Worm (Caenorhabditis elegans): Measurements from ENCODE around the gene C01B10.9.

Gene C01B10.9

ce11 chrIV:6585397-6585921 lies 46.6 kb upstream of the C01B10.9 start, which contains the start of the genes F38A5.2 and dnj-11:
F38A5.2 (minus strand) TSS chrIV:6585400.
dnj-11 (plus strand) TSS chrIV:6585871.
- TF ChIP-seq nfya-1 (tag; optimal IDR thresholded peaks at IDR 0.05) (peak; percentile 48), unc-86 (tag; optimal IDR thresholded peaks at IDR 0.05) (no peak), pag-3 (tag; optimal IDR thresholded peaks at IDR 0.05; ENCODE audit: borderline replicate concordance) (no peak), pha-4 (tag; optimal IDR thresholded peaks at IDR 0.05) (no peak), nhr-11 (tag; optimal IDR thresholded peaks at IDR 0.05) (no peak), sox-4 (tag; optimal IDR thresholded peaks at IDR 0.05) (no peak), hlh-6 (tag; optimal IDR thresholded peaks at IDR 0.05) (no peak), tbx-7 (tag; optimal IDR thresholded peaks at IDR 0.05) (no peak), pax-1 (tag; optimal IDR thresholded peaks at IDR 0.05) (peak; percentile 71), ceh-45 (GFP tag; IDR thresholded peaks at IDR 0.05) (no peak), C08G9.2 (tag; optimal IDR thresholded peaks at IDR 0.05) (no peak), ceh-22 (tag; optimal IDR thresholded peaks at IDR 0.05) (no peak), K09A11.1 (tag; optimal IDR thresholded peaks at IDR 0.05; ENCODE audit: insufficient read depth) (no peak), ceh-6 (GFP tag; optimal IDR thresholded peaks at IDR 0.05) (no peak), pha-2 (tag; optimal IDR thresholded peaks at IDR 0.05) (no peak), ceh-2 (tag; optimal IDR thresholded peaks at IDR 0.05) (no peak), elt-4 (tag; optimal IDR thresholded peaks at IDR 0.05) (no peak), fkh-6 (tag; optimal IDR thresholded peaks at IDR 0.05) (no peak), ceh-19 (GFP tag; optimal IDR thresholded peaks at IDR 0.05) (no peak), ceh-31 (tag; optimal IDR thresholded peaks at IDR 0.05) (peak; percentile 72), odd-2 (tag; optimal IDR thresholded peaks at IDR 0.05) (no peak), hlh-13 (GFP tag; optimal IDR thresholded peaks at IDR 0.05) (no peak), dmd-4 (tag; optimal IDR thresholded peaks at IDR 0.05; ENCODE audit: borderline replicate concordance) (no peak), hlh-30 (tag; optimal IDR thresholded peaks at IDR 0.05; ENCODE audit: insufficient read depth) (peak; percentile 14), F13H6.1 (tag; optimal IDR thresholded peaks at IDR 0.05) (no peak), ama-1 (optimal IDR thresholded peaks at IDR 0.05) (no peak), pqm-1 (tag; optimal IDR thresholded peaks at IDR 0.05) (no peak), elt-2 (tag; optimal IDR thresholded peaks at IDR 0.05) (no peak), ceh-34 (tag; optimal IDR thresholded peaks at IDR 0.05) (peak; percentile 26), npax-4 (tag; optimal IDR thresholded peaks at IDR 0.05) (no peak), T23F11.4 (GFP tag; optimal IDR thresholded peaks at IDR 0.05) (no peak), unc-3 (GFP tag; conservative IDR thresholded peaks at IDR 0.05) (no peak), unc-3 (tag; optimal IDR thresholded peaks at IDR 0.05) (no peak), ceh-48 (tag; optimal IDR thresholded peaks at IDR 0.05) (no peak), lim-6 (tag; optimal IDR thresholded peaks at IDR 0.05) (no peak), sox-2 (GFP tag; IDR thresholded peaks at IDR 0.05) (no peak), tbx-2 (tag; optimal IDR thresholded peaks at IDR 0.05) (peak; percentile 33), hlh-15 (tag; optimal IDR thresholded peaks at IDR 0.05) (no peak), nhr-232 (tag; optimal IDR thresholded peaks at IDR 0.05) (no peak), rnt-1 (tag; optimal IDR thresholded peaks at IDR 0.05) (peak; percentile 55), lin-11 (tag; optimal IDR thresholded peaks at IDR 0.05) (no peak), zip-5 (tag; optimal IDR thresholded peaks at IDR 0.05) (no peak), unc-55 (GFP tag; optimal IDR thresholded peaks at IDR 0.05) (peak; percentile 27), hlh-8 (tag; optimal IDR thresholded peaks at IDR 0.05) (no peak), fkh-10 (GFP tag; optimal IDR thresholded peaks at IDR 0.05) (no peak), syd-9 (tag; optimal IDR thresholded peaks at IDR 0.05) (no peak), C38D4.7 (GFP tag; optimal IDR thresholded peaks at IDR 0.05) (no peak), ceh-18 (tag; optimal IDR thresholded peaks at IDR 0.05) (peak; percentile 39), unc-42 (tag; optimal IDR thresholded peaks at IDR 0.05) (peak; percentile 50), dve-1 (tag; optimal IDR thresholded peaks at IDR 0.05) (peak; percentile 42)

Measured in whole organism, late embryonic.